Worm (Caenorhabditis elegans) whole organism, L2 larva: ENCODE data around the gene irg-4.

Experiments
- C34F6.9 ChIP-seq: fragments of 150-350 bp; optimal IDR thresholded peaks from 2 replicates; lab custom pipeline; 2014; ENCODE audit warnings: missing biosample characterization, missing genetic modification characterization
- F13H6.1 ChIP-seq: sonication (generic microtip); optimal IDR thresholded peaks from 2 replicates; lab custom pipeline; 2016; ENCODE audit warnings: missing genetic modification characterization, missing compliant biosample characterization
- ZK546.5 ChIP-seq: sonication (generic microtip); optimal IDR thresholded peaks from 2 replicates; lab custom pipeline; 2017; ENCODE audit warnings: missing biosample characterization, missing genetic modification characterization
- alr-1 ChIP-seq: fragments of 150-350 bp; optimal IDR thresholded peaks from 2 replicates; lab custom pipeline; 2014; ENCODE audit warnings: missing biosample characterization, missing genetic modification characterization
- blmp-1 ChIP-seq: sonication (generic microtip); optimal IDR thresholded peaks from 2 replicates; lab custom pipeline; 2017; ENCODE audit warnings: missing genetic modification characterization, mild to moderate bottlenecking, missing compliant biosample characterization, antibody characterized with exemption, moderate library complexity; ENCODE audit not compliant: insufficient read depth
- ceh-16 ChIP-seq: fragments of 150-350 bp; optimal IDR thresholded peaks from 2 replicates; lab custom pipeline; 2014; ENCODE audit warnings: missing biosample characterization, missing genetic modification characterization
- ceh-82 ChIP-seq: fragments of 150-350 bp; optimal IDR thresholded peaks from 2 replicates; lab custom pipeline; 2014; ENCODE audit warnings: missing biosample characterization, missing genetic modification characterization
- crh-2 ChIP-seq: sonication (generic microtip); optimal IDR thresholded peaks from 2 replicates; lab custom pipeline; 2017; ENCODE audit warnings: missing biosample characterization, missing genetic modification characterization
- dmd-4 ChIP-seq: sonication (generic microtip); optimal IDR thresholded peaks from 2 replicates; lab custom pipeline; 2017; ENCODE audit warnings: missing biosample characterization, missing genetic modification characterization
- elt-3 ChIP-seq: sonication (generic microtip); optimal IDR thresholded peaks from 2 replicates; lab custom pipeline; 2017; ENCODE audit warnings: missing biosample characterization, missing genetic modification characterization
- fos-1 ChIP-seq: fragments of 150-350 bp; optimal IDR thresholded peaks from 2 replicates; lab custom pipeline; 2014; ENCODE audit warnings: missing biosample characterization, missing genetic modification characterization
- lin-11 ChIP-seq: fragments of 150-350 bp; sonication (generic microtip); optimal IDR thresholded peaks from 2 replicates; lab custom pipeline; 2014; ENCODE audit warnings: missing biosample characterization, missing genetic modification characterization, inconsistent platforms, mixed read lengths
- lin-13 ChIP-seq: fragments of 150-350 bp; optimal IDR thresholded peaks from 2 replicates; lab custom pipeline; 2014; ENCODE audit warnings: missing biosample characterization, missing genetic modification reagents, missing genetic modification characterization
- lin-39 ChIP-seq: fragments of 150-350 bp; optimal IDR thresholded peaks from 2 replicates; lab custom pipeline; 2014; ENCODE audit warnings: missing biosample characterization, missing genetic modification reagents, missing genetic modification characterization
- lsy-2 ChIP-seq, 2 experiments: fragments of 150-350 bp in 1 of 2; sonication (generic microtip) in 1 of 2; optimal IDR thresholded peaks; 2 replicates each; lab custom pipeline; 2014 to 2017; ENCODE audit warnings: missing biosample characterization in 2 of 2, missing genetic modification characterization in 2 of 2
- mab-5 ChIP-seq: fragments of 150-350 bp; optimal IDR thresholded peaks from 2 replicates; lab custom pipeline; 2014; ENCODE audit warnings: missing biosample characterization, missing genetic modification characterization
- mbf-1 ChIP-seq: sonication (generic microtip); optimal IDR thresholded peaks from 2 replicates; lab custom pipeline; 2017; ENCODE audit warnings: missing biosample characterization, missing genetic modification characterization
- mdl-1 ChIP-seq, 2 experiments: fragments of 150-350 bp in 1 of 2; sonication (generic microtip) in 1 of 2; optimal IDR thresholded peaks; 2 replicates each; lab custom pipeline; 2017; ENCODE audit warnings: missing biosample characterization in 2 of 2, missing genetic modification characterization in 2 of 2
- nhr-12 ChIP-seq: fragments of 150-350 bp; optimal IDR thresholded peaks from 2 replicates; lab custom pipeline; 2014; ENCODE audit warnings: missing biosample characterization, missing genetic modification characterization
- nhr-129 ChIP-seq: fragments of 150-350 bp; optimal IDR thresholded peaks from 2 replicates; lab custom pipeline; 2014; ENCODE audit warnings: missing biosample characterization, missing genetic modification characterization
- nhr-23 ChIP-seq: fragments of 150-350 bp; optimal IDR thresholded peaks from 2 replicates; lab custom pipeline; 2014; ENCODE audit warnings: missing biosample characterization, missing genetic modification reagents, missing genetic modification characterization
- nhr-237 ChIP-seq: fragments of 150-350 bp; optimal IDR thresholded peaks from 2 replicates; lab custom pipeline; 2014; ENCODE audit warnings: missing biosample characterization, missing genetic modification characterization
- nhr-25 ChIP-seq: fragments of 150-350 bp; sonication (generic microtip); optimal IDR thresholded peaks from 3 replicates; lab custom pipeline; 2014; ENCODE audit warnings: missing biosample characterization, missing genetic modification characterization
- nhr-6 ChIP-seq: fragments of 150-350 bp; optimal IDR thresholded peaks from 2 replicates; lab custom pipeline; 2014; ENCODE audit warnings: missing biosample characterization, missing genetic modification characterization
- peb-1 ChIP-seq: fragments of 150-350 bp; optimal IDR thresholded peaks from 2 replicates; lab custom pipeline; 2014; ENCODE audit warnings: missing biosample characterization, missing genetic modification characterization
- sma-3 ChIP-seq: sonication (generic microtip); optimal IDR thresholded peaks from 2 replicates; lab custom pipeline; 2016; ENCODE audit warnings: missing genetic modification reagents, missing genetic modification characterization, missing compliant biosample characterization
- sma-9 ChIP-seq, 2 experiments: fragments of 150-350 bp in 1 of 2; sonication (generic microtip) in 1 of 2; optimal IDR thresholded peaks; 2 replicates each; lab custom pipeline; 2014 to 2016; ENCODE audit warnings: missing genetic modification characterization in 2 of 2, mild to moderate bottlenecking in 1 of 2, missing biosample characterization in 1 of 2, missing compliant biosample characterization in 1 of 2, missing genetic modification reagents in 1 of 2, moderate library complexity in 1 of 2
- snpc-4 ChIP-seq: fragments of 150-350 bp; optimal IDR thresholded peaks from 2 replicates; lab custom pipeline; 2014; ENCODE audit warnings: missing biosample characterization, missing genetic modification characterization
- unc-39 ChIP-seq: fragments of 150-350 bp; optimal IDR thresholded peaks from 2 replicates; lab custom pipeline; 2014; ENCODE audit warnings: missing biosample characterization, missing genetic modification characterization
- unc-55 ChIP-seq: fragments of 150-350 bp; sonication (generic microtip); optimal IDR thresholded peaks from 3 replicates; lab custom pipeline; 2014; ENCODE audit warnings: missing biosample characterization, missing genetic modification reagents, missing genetic modification characterization
- unc-62 ChIP-seq: fragments of 150-350 bp; optimal IDR thresholded peaks from 2 replicates; lab custom pipeline; 2014; ENCODE audit warnings: missing biosample characterization, missing genetic modification reagents, missing genetic modification characterization
- zag-1 ChIP-seq: fragments of 150-350 bp; optimal IDR thresholded peaks from 2 replicates; lab custom pipeline; 2014; ENCODE audit warnings: missing biosample characterization, missing genetic modification characterization
- ztf-1 ChIP-seq: fragments of 200-800 bp; sonication (Bioruptor generic); conservative IDR thresholded peaks from 2 replicates; pipeline ENCODE4 v1.3.6; 2022; ENCODE audit warnings: missing genetic modification characterization, missing compliant biosample characterization
- ztf-11 ChIP-seq: sonication (generic microtip); optimal IDR thresholded peaks from 2 replicates; lab custom pipeline; 2017; ENCODE audit warnings: missing biosample characterization, missing genetic modification characterization
- ztf-4 ChIP-seq: fragments of 150-350 bp; optimal IDR thresholded peaks from 2 replicates; lab custom pipeline; 2014; ENCODE audit warnings: missing biosample characterization, missing genetic modification characterization

irg-4 gene

DNA sequence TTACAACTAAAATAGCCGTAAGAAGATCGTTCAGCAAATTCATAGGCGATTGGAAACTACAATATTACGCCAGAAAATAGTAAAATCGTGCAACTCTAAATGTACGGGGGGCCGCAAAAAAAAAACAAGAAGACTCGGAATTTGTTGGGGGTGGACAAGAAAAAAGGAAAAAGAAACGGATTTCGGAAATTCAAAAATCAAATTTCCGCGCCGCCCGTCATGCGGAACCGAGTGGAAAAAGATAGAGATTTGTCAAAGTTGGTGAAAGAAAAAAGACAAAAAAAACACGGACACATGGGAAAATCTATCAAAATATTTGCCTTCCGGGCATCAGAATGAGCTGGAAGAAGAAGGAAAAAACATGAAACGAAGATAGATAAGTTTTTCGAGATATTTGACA, 16.3 kb upstream of the irg-4 start:
- no peak for TF ChIP-seq alr-1
- TF ChIP-seq sma-9 (GFP tag; optimal IDR thresholded peaks at IDR 0.05; lab: Kevin White, UChicago), result peak; percentile 28
- no peak for TF ChIP-seq sma-9 (tag; optimal IDR thresholded peaks at IDR 0.05; lab: Kevin White, UChicago)

DNA sequence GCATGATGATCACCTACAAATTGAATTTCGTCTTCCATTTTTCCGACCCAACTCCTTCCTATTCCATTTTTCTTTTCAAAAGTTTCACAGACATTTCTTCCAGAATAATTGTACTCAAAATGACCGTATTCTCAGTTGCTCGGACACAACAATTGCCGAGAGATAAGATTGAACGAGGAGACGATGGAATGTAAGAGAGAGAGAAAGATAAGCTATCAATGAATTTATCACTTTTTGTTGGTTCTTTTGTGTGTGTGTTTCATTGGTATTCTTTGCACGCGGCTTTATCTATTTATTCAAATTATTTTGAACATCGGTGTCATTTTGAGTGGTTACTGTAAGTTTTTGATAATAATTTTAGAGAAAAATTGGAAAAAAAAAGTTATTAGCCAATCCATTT, 15.2 kb upstream of the irg-4 start, which contains the start of gene ugt-65:
TSS of gene ugt-65 (plus strand) at position 229 of the 400 bp plus-strand sequence.
- TF ChIP-seq nhr-12 (tag; lab: Kevin White, UChicago) (no peak), mbf-1 (tag; lab: Kevin White, UChicago) (no peak), sma-9 (GFP tag; optimal IDR thresholded peaks at IDR 0.05; lab: Kevin White, UChicago) (peak; percentile 86), sma-9 (tag; optimal IDR thresholded peaks at IDR 0.05; lab: Kevin White, UChicago) (no peak), elt-3 (tag; lab: Kevin White, UChicago) (no peak), ztf-4 (tag; lab: Kevin White, UChicago) (no peak), F13H6.1 (tag; lab: Kevin White, UChicago) (peak; percentile 6), peb-1 (no peak), crh-2 (tag; lab: Kevin White, UChicago) (peak; percentile 15), fos-1 (tag; lab: Kevin White, UChicago) (peak; percentile 71), nhr-23 (tag; lab: Kevin White, UChicago) (no peak), nhr-129 (tag; lab: Kevin White, UChicago) (no peak), lin-39 (tag; lab: Kevin White, UChicago) (no peak), blmp-1 (tag; lab: Kevin White, UChicago) (no peak), ztf-1 (GFP tag; lab: Robert Waterston, UW) (no peak)

DNA sequence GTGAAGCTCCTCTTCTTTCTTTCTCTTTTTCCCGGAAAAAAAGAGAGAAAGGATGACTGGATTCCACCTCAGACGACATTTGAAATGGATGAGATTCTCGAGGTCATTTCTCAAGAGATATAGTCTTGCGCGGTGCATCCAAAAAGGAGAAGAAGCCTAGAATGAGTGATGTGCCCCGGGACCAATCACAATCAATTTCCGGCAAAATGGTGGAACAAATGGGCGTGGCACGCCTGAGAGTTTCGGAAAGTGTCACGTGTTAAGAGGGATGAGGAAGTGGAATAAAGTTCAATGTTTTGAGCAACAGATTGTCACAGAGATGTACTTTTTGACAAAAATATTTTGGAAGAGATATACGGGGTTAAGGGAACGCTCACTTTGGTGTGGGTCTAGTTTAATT, 10.0 kb upstream of the irg-4 start:
- peak; percentile 26 for TF ChIP-seq mab-5 (tag; lab: Kevin White, UChicago)
- TF ChIP-seq nhr-12 (tag; lab: Kevin White, UChicago), result no peak
- TF ChIP-seq zag-1 (tag; lab: Kevin White, UChicago), result no peak
- TF ChIP-seq unc-55, result no peak
- peak; percentile 9 for TF ChIP-seq C34F6.9 (tag; lab: Kevin White, UChicago)
- TF ChIP-seq lsy-2 (tag; optimal IDR thresholded peaks at IDR 0.05; lab: Kevin White, UChicago), result peak in 1 of 2 experiments; percentile 5
- TF ChIP-seq mdl-1 (tag; optimal IDR thresholded peaks at IDR 0.05; lab: Kevin White, UChicago), result peak in 1 of 2 experiments; percentile 59
- no peak for TF ChIP-seq unc-39 (tag; lab: Kevin White, UChicago)
- TF ChIP-seq ztf-1 (GFP tag; lab: Robert Waterston, UW), result no peak
- TF ChIP-seq ceh-16 (tag; lab: Kevin White, UChicago), result no peak
- TF ChIP-seq unc-62 (GFP tag; lab: Kevin White, UChicago), result peak; percentile 44

DNA sequence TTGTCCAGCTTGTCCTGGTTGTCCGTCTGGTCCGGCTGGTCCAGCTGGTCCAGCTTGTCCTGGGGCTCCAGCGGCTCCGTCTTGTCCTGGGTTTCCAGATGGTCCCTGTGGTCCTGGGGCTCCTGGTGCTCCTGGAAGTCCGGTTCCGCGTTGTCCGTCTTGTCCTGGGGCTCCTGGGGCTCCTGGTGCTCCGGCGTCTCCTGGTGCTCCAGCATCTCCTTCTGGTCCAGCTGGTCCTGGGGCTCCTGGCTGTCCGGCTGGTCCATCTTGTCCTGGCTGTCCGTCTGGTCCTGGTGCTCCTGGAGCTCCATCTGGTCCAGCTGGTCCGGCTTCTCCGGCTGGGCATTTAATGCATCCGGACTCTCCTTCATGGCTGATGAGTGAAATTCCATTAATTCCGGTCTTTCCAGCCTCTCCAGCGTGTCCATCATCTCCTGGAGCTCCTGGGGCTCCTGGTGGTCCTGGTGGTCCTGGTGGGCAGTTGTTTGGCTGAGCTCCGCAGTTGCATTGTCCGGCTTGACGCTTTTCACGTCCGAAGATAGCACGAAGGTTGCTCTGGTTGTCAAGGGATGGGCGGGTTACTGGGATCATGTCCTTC, 7.8 kb upstream of the irg-4 start:
- TF ChIP-seq unc-62 (GFP tag; lab: Kevin White, UChicago), result no peak
- no peak for TF ChIP-seq sma-3 (GFP tag; lab: Kevin White, UChicago)
- TF ChIP-seq mdl-1 (tag; optimal IDR thresholded peaks at IDR 0.05; lab: Kevin White, UChicago), result no peak
- no peak for TF ChIP-seq ztf-11
- TF ChIP-seq lin-11 (tag; lab: Kevin White, UChicago), result no peak
- TF ChIP-seq ceh-82 (tag; lab: Kevin White, UChicago), result no peak
- TF ChIP-seq snpc-4 (tag; lab: Kevin White, UChicago), result no peak
- no peak for TF ChIP-seq lin-13 (GFP tag; lab: Kevin White, UChicago)
- no peak for TF ChIP-seq nhr-25 (tag; lab: Kevin White, UChicago)
- TF ChIP-seq peb-1, result no peak
- no peak for TF ChIP-seq elt-3 (tag; lab: Kevin White, UChicago)
- no peak for TF ChIP-seq mab-5 (tag; lab: Kevin White, UChicago)
- TF ChIP-seq lin-39 (tag; lab: Kevin White, UChicago), result no peak

DNA sequence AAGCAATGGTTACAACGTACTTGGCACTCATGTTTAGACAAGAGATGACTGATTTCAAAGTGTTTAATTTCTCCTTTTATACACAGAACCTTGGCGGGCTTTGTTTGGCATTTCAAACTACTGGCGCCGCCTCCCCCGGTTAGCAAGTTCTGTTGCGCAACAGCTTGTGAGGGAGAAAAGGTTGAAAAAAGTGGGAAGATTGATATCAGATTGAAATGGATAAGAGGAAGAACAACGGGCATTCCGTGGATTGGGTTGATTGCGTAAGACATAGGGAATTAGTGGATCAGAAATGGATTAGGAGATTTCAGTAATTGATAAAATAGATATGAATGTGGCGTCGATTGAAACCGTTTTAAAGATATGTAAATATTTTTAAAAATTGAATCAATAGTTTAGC, 7.2 kb upstream of the irg-4 start, which contains the start of gene col-130:
TSS of gene col-130 (minus strand) at position 50 of the 400 bp plus-strand sequence.
- TF ChIP-seq ZK546.5 (no peak), nhr-237 (no peak), elt-3 (tag; lab: Kevin White, UChicago) (no peak), nhr-6 (tag; lab: Kevin White, UChicago) (no peak), nhr-23 (tag; lab: Kevin White, UChicago) (no peak), snpc-4 (tag; lab: Kevin White, UChicago) (no peak), dmd-4 (no peak), ztf-1 (GFP tag; lab: Robert Waterston, UW) (no peak), mdl-1 (tag; optimal IDR thresholded peaks at IDR 0.05; lab: Kevin White, UChicago) (no peak), lin-39 (tag; lab: Kevin White, UChicago) (no peak), lsy-2 (tag; optimal IDR thresholded peaks at IDR 0.05; lab: Kevin White, UChicago) (no peak), unc-55 (no peak)
